Worm (Caenorhabditis elegans) whole organism, dauer: Measurements from ENCODE around the gene C31H1.5.

Experiments used
- unc-62 ChIP-seq: sonication (generic microtip); optimal IDR thresholded peaks from 2 replicates; lab custom pipeline; 2017; ENCODE audit warnings: missing biosample characterization, missing genetic modification reagents, missing genetic modification characterization

C31H1.5 gene

DNA sequence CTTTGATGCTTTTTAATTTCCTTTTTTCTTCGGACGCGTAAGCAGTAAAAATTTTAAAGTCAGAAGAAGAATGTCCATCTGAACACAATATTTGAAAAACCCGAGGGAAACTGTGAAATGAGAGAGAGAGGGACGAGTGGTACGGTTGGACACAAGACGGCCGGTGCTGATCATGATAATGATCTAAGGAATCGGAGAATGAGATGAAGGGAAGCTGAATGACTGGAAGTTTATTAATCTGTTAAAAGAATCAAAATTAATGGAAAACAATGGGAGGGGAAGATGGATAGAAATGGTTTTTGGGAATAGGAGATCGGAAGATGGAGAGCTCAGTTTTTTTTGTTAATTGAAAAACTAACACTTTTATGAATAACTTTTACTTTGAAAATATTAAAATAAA, 37.9 kb downstream of the C31H1.5 start:
- no peak for TF ChIP-seq unc-62 (GFP tag; lab: Kevin White, UChicago)

DNA sequence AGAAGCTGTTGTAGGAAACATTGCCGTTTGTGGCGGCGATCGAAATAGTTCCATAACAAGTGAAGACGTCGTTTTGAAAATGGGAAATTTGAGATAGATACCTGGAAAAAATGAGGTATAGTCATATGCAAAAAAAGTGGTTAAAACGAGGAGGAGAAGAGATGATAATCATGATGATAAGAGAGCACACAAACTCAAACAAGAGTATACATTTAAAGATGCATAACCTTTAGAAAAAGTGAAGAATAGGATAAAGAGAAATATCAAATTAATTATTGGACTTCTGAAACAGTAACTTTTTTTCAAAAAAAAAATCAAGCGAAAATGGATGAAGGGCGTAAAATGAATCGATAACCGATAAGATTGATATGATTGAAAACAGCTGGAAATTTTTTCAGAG, 38.8 kb downstream of the C31H1.5 start, which contains the start of gene nhr-46:
Gene nhr-46 (minus strand): TSS at position 101 of the 400 bp plus-strand sequence.
- TF ChIP-seq unc-62 (GFP tag; lab: Kevin White, UChicago) = no peak

DNA sequence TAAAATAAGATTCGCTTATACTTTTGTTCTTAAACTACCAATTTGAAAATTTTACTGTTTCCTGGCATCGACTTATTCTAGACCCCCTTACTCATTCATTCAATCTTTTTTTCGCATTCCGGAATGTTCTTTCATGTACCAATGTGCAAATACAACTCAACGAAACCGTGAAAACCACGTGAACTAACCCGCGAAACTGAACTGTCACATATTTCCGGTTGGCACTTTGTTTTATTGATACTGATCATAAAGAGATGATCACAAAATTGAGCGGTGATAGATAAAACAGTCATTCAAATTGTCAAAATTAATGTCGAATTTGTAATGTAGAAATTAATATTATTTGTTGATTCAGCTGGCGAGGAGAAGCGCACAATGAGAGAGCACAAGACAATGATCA, 40.7 kb downstream of the C31H1.5 start:
- TF ChIP-seq unc-62 (GFP tag; lab: Kevin White, UChicago) = no peak

DNA sequence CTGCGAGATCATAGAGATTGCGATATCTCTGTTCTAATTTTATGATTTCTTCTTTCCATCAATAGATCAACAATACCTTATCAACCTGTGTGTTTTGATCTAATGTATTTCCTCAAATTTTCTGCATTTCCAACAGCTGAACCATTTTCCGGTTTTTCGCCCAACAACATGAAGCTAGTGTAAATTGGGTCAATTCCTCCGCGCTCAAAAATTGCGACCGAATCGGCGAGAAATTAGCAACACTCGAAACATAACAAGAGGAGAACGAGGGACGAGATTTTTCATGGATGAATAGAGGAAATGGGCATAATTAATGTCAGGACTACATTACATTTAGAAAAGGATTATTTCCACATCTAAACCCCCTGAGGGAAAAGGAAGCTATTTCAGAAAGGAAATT, 41.8 kb downstream of the C31H1.5 start:
- no peak for TF ChIP-seq unc-62 (GFP tag; lab: Kevin White, UChicago)

DNA sequence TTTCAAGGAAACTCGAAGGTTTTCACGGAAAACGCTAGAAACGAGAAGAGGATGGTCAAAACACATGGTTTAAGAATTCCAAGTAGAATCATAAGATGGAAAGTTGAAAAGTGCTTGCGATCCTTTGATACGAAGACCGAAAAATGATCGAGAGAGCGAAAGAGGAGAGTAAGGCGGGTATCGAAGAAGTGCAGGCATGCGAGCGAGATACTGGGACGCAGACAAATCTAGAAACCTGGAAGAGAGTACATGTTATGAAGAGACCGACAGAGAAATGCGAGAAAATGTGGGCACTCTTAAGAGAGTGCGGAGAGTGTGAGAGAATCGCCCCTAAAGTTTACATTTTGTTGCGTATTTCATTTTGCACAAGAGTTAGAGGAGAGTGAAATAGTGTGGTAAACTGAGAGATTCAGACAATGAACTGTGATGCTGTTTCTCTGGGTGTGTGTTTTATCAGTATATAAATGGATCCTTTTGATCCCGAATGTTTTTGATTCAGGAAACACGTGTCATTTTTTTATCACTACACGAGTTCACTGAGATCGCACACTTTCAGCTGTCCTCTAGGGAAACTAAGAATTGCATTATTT, 42.5 kb downstream of the C31H1.5 start:
- TF ChIP-seq unc-62 (GFP tag; lab: Kevin White, UChicago) = no peak

DNA sequence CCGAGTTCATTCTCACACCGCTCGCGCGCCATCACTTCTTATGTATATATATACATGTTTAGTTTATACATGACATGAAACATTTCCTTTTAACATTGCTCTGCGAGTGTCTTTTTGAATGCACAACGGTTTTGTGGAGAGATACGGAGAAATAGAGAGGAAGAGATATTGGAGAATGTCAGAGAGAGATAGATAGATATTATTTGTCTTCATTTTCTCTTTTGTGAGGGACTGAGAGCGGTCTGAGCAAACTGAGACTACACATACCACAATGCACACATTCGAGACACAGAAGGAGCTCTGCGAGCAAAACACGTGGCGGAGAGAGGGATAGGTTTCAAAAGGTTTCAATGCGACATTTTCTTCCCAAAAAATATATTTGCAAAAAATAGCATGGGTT, 43.3 kb downstream of the C31H1.5 start:
- TF ChIP-seq unc-62 (GFP tag; lab: Kevin White, UChicago) = no peak

DNA sequence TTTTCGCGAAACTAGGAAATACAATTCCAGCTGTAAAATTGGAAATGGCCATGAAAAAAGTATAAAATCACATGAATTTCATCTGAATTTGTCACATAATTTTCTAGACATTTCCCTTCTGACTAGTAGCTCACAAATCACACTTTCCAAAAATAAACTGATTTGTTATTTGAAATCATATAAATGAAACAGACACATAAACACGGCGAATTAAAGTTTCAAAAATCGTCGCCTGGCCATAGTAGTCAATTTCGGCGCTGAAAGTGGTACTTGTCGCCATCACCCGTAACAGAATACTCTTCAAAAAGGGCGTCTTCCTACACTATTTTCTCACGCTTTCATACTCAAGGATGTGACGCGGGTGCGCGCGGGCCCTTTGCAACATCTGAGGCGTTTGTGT, 43.9 kb downstream of the C31H1.5 start:
- TF ChIP-seq unc-62 (GFP tag; lab: Kevin White, UChicago) = no peak

DNA sequence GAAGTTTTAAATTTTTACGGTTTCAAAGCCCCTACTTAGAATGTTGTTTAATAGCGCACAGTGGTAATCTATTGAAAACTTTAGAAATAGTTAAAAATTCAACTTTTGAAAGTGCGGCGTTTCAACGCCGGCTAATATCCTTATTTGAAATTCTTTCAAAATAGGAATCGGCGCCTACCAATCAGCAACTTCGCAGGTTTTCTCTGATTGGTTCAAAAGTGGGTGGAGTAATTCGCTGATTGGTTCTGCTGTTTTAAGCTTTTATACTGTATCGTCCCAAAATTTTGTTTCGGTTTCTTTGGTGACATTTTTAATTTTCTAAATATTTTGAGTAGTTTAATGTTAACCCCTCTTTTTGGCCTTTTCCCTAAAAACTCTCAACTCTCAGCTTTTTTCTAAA, 44.6 kb downstream of the C31H1.5 start:
- TF ChIP-seq unc-62 (GFP tag; lab: Kevin White, UChicago) = no peak

DNA sequence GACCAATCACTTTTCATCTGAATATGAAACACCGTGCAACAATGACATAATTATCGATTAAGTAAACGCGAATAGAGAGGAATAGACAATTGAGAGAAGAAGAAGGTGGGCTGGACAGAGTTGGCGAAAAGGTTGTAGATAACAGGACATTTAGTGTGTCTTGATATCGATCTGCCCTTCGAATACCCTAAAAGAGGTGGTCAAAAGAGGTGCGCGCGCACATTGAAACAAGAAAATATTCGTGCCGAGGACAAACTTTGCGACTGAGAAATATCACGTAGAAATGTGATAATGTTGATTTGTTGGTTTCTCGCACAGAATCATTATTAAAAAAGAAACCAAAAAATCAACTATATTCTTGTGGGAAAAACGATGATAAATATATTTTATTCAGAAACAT, 46.7 kb downstream of the C31H1.5 start:
- TF ChIP-seq unc-62 (GFP tag; lab: Kevin White, UChicago) = no peak
